Worm (Caenorhabditis elegans): ENCODE data around the gene Y110A2AL.6.

DNA sequence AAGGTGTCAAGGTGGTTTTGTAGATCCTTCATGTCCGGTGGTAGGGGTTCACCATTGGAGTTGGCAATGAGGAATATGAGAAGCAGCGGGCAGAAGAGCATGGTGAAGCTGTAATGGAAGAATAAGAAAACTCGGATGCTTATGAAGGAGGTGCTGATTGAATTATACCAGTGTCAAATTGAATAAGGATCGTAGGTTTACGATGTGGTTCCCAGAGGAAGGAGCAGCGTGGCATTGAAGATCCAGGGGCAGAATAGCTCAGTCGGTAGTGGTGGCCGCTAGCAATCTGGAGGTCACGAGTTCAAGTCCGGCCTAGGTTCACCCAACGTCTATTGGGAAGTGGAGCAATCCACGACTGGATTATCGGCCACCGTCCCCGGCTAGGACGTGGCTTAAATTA is at the start of gene Y110A2AL.6:
- no peak for TF ChIP-seq mel-28 (tag; optimal IDR thresholded peaks at IDR 0.05; ENCODE audit: borderline replicate concordance)
- TF ChIP-seq nfya-1 (tag; optimal IDR thresholded peaks at IDR 0.05; ENCODE audit: borderline replicate concordance, insufficient read depth) = no peak
- TF ChIP-seq atf-7 (tag; optimal IDR thresholded peaks at IDR 0.05) = no peak
- TF ChIP-seq sea-2 (GFP tag; IDR thresholded peaks at IDR 0.05) = no peak
- no peak for TF ChIP-seq tbp1 (GFP tag; optimal IDR thresholded peaks at IDR 0.05)
- no peak for TF ChIP-seq snpc-4 (GFP tag; optimal IDR thresholded peaks at IDR 0.05)
- TF ChIP-seq snpc-4 (tag; optimal IDR thresholded peaks at IDR 0.05) = no peak
- TF ChIP-seq him-1 (tag; optimal IDR thresholded peaks at IDR 0.05) = no peak
